Fruit fly (Drosophila melanogaster): ENCODE measurements around the gene CG13901.

- TF ChIP-seq Hr39 (optimal IDR thresholded peaks at IDR 0.05), result no peak
- TF ChIP-seq CG4328 (GFP tag; optimal IDR thresholded peaks at IDR 0.05), result no peak
- TF ChIP-seq ATbp (GFP tag; optimal IDR thresholded peaks at IDR 0.05), result no peak
- no peak for TF ChIP-seq Sry-δ (GFP tag; optimal IDR thresholded peaks at IDR 0.05)
- no peak for TF ChIP-seq CG4360 (GFP tag; IDR thresholded peaks at IDR 0.05)
- TF ChIP-seq pho (GFP tag; optimal IDR thresholded peaks at IDR 0.05), result no peak
- TF ChIP-seq CG16779 (GFP tag; IDR thresholded peaks at IDR 0.05), result no peak
- TF ChIP-seq CG1603 (tag; optimal IDR thresholded peaks at IDR 0.05), result no peak
- TF ChIP-seq CG6854 (GFP tag; optimal IDR thresholded peaks at IDR 0.05), result no peak
- TF ChIP-seq CG6813 (GFP tag; optimal IDR thresholded peaks at IDR 0.05), result no peak
- no peak for TF ChIP-seq YL-1 (GFP tag; optimal IDR thresholded peaks at IDR 0.05)
These were observed 23.7 kb downstream of the CG13901 start for dm6 chr3L:813911-814310.

Data from whole organism, embryonic.